Worm (Caenorhabditis elegans) whole organism, L2 larva: ENCODE measurements around the gene puf-8.

Experiments used
- ama-1 ChIP-seq: fragments of 150-350 bp; optimal IDR thresholded peaks from 2 replicates; lab custom pipeline; 2018; ENCODE audit warnings: inconsistent platforms
- blmp-1 ChIP-seq: sonication (generic microtip); optimal IDR thresholded peaks from 2 replicates; lab custom pipeline; 2017; ENCODE audit warnings: missing genetic modification characterization, mild to moderate bottlenecking, missing compliant biosample characterization, antibody characterized with exemption, moderate library complexity; ENCODE audit not compliant: insufficient read depth
- ceh-16 ChIP-seq: fragments of 150-350 bp; optimal IDR thresholded peaks from 2 replicates; lab custom pipeline; 2014; ENCODE audit warnings: missing biosample characterization, missing genetic modification characterization
- crh-2 ChIP-seq: sonication (generic microtip); optimal IDR thresholded peaks from 2 replicates; lab custom pipeline; 2017; ENCODE audit warnings: missing biosample characterization, missing genetic modification characterization
- lin-11 ChIP-seq: fragments of 150-350 bp; sonication (generic microtip); optimal IDR thresholded peaks from 2 replicates; lab custom pipeline; 2014; ENCODE audit warnings: missing biosample characterization, missing genetic modification characterization, inconsistent platforms, mixed read lengths
- nhr-237 ChIP-seq: fragments of 150-350 bp; optimal IDR thresholded peaks from 2 replicates; lab custom pipeline; 2014; ENCODE audit warnings: missing biosample characterization, missing genetic modification characterization
- snpc-4 ChIP-seq: fragments of 150-350 bp; optimal IDR thresholded peaks from 2 replicates; lab custom pipeline; 2014; ENCODE audit warnings: missing biosample characterization, missing genetic modification characterization
- unc-39 ChIP-seq: fragments of 150-350 bp; optimal IDR thresholded peaks from 2 replicates; lab custom pipeline; 2014; ENCODE audit warnings: missing biosample characterization, missing genetic modification characterization
- unc-62 ChIP-seq: fragments of 150-350 bp; optimal IDR thresholded peaks from 2 replicates; lab custom pipeline; 2014; ENCODE audit warnings: missing biosample characterization, missing genetic modification reagents, missing genetic modification characterization
- zag-1 ChIP-seq: fragments of 150-350 bp; optimal IDR thresholded peaks from 2 replicates; lab custom pipeline; 2014; ENCODE audit warnings: missing biosample characterization, missing genetic modification characterization
- ztf-4 ChIP-seq: fragments of 150-350 bp; optimal IDR thresholded peaks from 2 replicates; lab custom pipeline; 2014; ENCODE audit warnings: missing biosample characterization, missing genetic modification characterization

ce11 chrII:7323925-7324324, 25.9 kb upstream of the puf-8 start, which contains the start of gene F21D12.3:
- TF ChIP-seq crh-2 (tag; lab: Kevin White, UChicago) (no peak), ama-1 (lab: Kevin White, UChicago) (no peak), snpc-4 (tag; lab: Kevin White, UChicago) (no peak), unc-62 (GFP tag; lab: Kevin White, UChicago) (no peak), unc-39 (tag; lab: Kevin White, UChicago) (no peak), zag-1 (tag; lab: Kevin White, UChicago) (no peak), ztf-4 (tag; lab: Kevin White, UChicago) (no peak), lin-11 (tag; lab: Kevin White, UChicago) (no peak), blmp-1 (tag; lab: Kevin White, UChicago) (no peak), nhr-237 (tag; lab: Kevin White, UChicago) (no peak), ceh-16 (no peak)
